Worm (Caenorhabditis elegans) whole organism, mixed stage, embryonic: ENCODE data around the gene F35C8.5.

Source experiments
- M03D4.4 ChIP-seq: sonication (generic microtip); optimal IDR thresholded peaks from 2 replicates; lab custom pipeline; 2017; ENCODE audit warnings: mild to moderate bottlenecking, missing genetic modification characterization, missing compliant biosample characterization
- bed-3 ChIP-seq: fragments of 200-800 bp; sonication (Bioruptor generic); optimal IDR thresholded peaks from 3 replicates; lab custom pipeline; 2018; ENCODE audit warnings: mild to moderate bottlenecking, missing genetic modification characterization, moderate library complexity, missing compliant biosample characterization
- blmp-1 ChIP-seq: fragments of 150-350 bp; optimal IDR thresholded peaks from 2 replicates; lab custom pipeline; 2014; ENCODE audit warnings: missing biosample characterization, missing genetic modification characterization
- ceh-39 ChIP-seq: fragments of 150-350 bp; optimal IDR thresholded peaks from 2 replicates; lab custom pipeline; 2014; ENCODE audit warnings: missing biosample characterization, missing genetic modification characterization
- ceh-43 ChIP-seq: fragments of 200-800 bp; sonication (Bioruptor generic); optimal IDR thresholded peaks from 2 replicates; lab custom pipeline; 2018; ENCODE audit warnings: mild to moderate bottlenecking, missing genetic modification characterization, moderate library complexity, missing compliant biosample characterization
- ceh-83 ChIP-seq: fragments of 200-800 bp; sonication (Bioruptor generic); optimal IDR thresholded peaks from 2 replicates; lab custom pipeline; 2018; ENCODE audit warnings: mild to moderate bottlenecking, missing genetic modification characterization, missing compliant biosample characterization
- ces-1 ChIP-seq: fragments of 150-350 bp; optimal IDR thresholded peaks from 2 replicates; lab custom pipeline; 2014; ENCODE audit warnings: missing biosample characterization, missing genetic modification reagents, missing genetic modification characterization
- cnd-1 ChIP-seq: fragments of 200-800 bp; sonication (Bioruptor generic); optimal IDR thresholded peaks from 2 replicates; lab custom pipeline; 2018; ENCODE audit warnings: mild to moderate bottlenecking, missing genetic modification characterization, missing compliant biosample characterization
- drap-1 ChIP-seq: fragments of 200-800 bp; sonication (Bioruptor generic); optimal IDR thresholded peaks from 3 replicates; lab custom pipeline; 2018; ENCODE audit warnings: mild to moderate bottlenecking, missing genetic modification characterization, missing compliant biosample characterization
- elt-3 ChIP-seq: fragments of 150-350 bp; optimal IDR thresholded peaks from 2 replicates; lab custom pipeline; 2014; ENCODE audit warnings: missing biosample characterization, missing genetic modification characterization
- flh-1 ChIP-seq: fragments of 200-800 bp; sonication (Bioruptor generic); optimal IDR thresholded peaks from 2 replicates; lab custom pipeline; 2018; ENCODE audit warnings: mild to moderate bottlenecking, missing genetic modification characterization, moderate library complexity, missing compliant biosample characterization
- ham-2 ChIP-seq: fragments of 200-800 bp; sonication (Bioruptor generic); optimal IDR thresholded peaks from 2 replicates; lab custom pipeline; 2018; ENCODE audit warnings: mild to moderate bottlenecking, missing genetic modification characterization, missing compliant biosample characterization
- hlh-1 ChIP-seq: fragments of 150-350 bp; optimal IDR thresholded peaks from 2 replicates; lab custom pipeline; 2014; ENCODE audit warnings: missing biosample characterization, missing genetic modification reagents, missing genetic modification characterization
- lin-13 ChIP-seq: fragments of 150-350 bp; optimal IDR thresholded peaks from 2 replicates; lab custom pipeline; 2014; ENCODE audit warnings: missing biosample characterization, missing genetic modification characterization
- lin-32 ChIP-seq: fragments of 200-800 bp; sonication (Bioruptor generic); optimal IDR thresholded peaks from 2 replicates; lab custom pipeline; 2018; ENCODE audit warnings: mild to moderate bottlenecking, missing genetic modification characterization, missing compliant biosample characterization
- lsy-2 ChIP-seq: fragments of 150-350 bp; optimal IDR thresholded peaks from 2 replicates; lab custom pipeline; 2014; ENCODE audit warnings: missing biosample characterization, missing genetic modification characterization
- mab-5 ChIP-seq: fragments of 150-350 bp; optimal IDR thresholded peaks from 2 replicates; lab custom pipeline; 2014; ENCODE audit warnings: missing biosample characterization, missing genetic modification characterization
- mep-1 ChIP-seq: fragments of 150-350 bp; optimal IDR thresholded peaks from 2 replicates; lab custom pipeline; 2017; ENCODE audit warnings: missing biosample characterization, missing genetic modification reagents, missing genetic modification characterization, inconsistent platforms
- mls-2 ChIP-seq: sonication (generic microtip); optimal IDR thresholded peaks from 2 replicates; lab custom pipeline; 2016; ENCODE audit warnings: mild to moderate bottlenecking, missing genetic modification characterization, moderate library complexity, missing compliant biosample characterization
- nhr-12 ChIP-seq: fragments of 150-350 bp; optimal IDR thresholded peaks from 2 replicates; lab custom pipeline; 2014; ENCODE audit warnings: missing biosample characterization, missing genetic modification characterization
- nhr-2 ChIP-seq: fragments of 150-350 bp; optimal IDR thresholded peaks from 2 replicates; lab custom pipeline; 2014; ENCODE audit warnings: missing biosample characterization, missing genetic modification characterization
- nhr-237 ChIP-seq: fragments of 150-350 bp; optimal IDR thresholded peaks from 2 replicates; lab custom pipeline; 2014; ENCODE audit warnings: missing biosample characterization, missing genetic modification characterization
- nhr-76 ChIP-seq: sonication (generic microtip); optimal IDR thresholded peaks from 2 replicates; lab custom pipeline; 2017; ENCODE audit warnings: missing biosample characterization, missing genetic modification characterization
- pha-4 ChIP-seq: fragments of 150-350 bp; optimal IDR thresholded peaks from 2 replicates; lab custom pipeline; 2018; ENCODE audit warnings: missing biosample characterization, missing genetic modification reagents, missing genetic modification characterization
- sem-2 ChIP-seq: fragments of 200-800 bp; sonication (Bioruptor generic); optimal IDR thresholded peaks from 2 replicates; lab custom pipeline; 2018; ENCODE audit warnings: mild to moderate bottlenecking, missing genetic modification characterization, missing compliant biosample characterization
- sptf-1 ChIP-seq: sonication (generic microtip); optimal IDR thresholded peaks from 2 replicates; lab custom pipeline; 2017; ENCODE audit warnings: mild to moderate bottlenecking, missing genetic modification characterization, moderate library complexity, missing compliant biosample characterization
- tbx-8 ChIP-seq: fragments of 200-800 bp; sonication (Bioruptor generic); optimal IDR thresholded peaks from 2 replicates; lab custom pipeline; 2018; ENCODE audit warnings: mild to moderate bottlenecking, missing genetic modification characterization, moderate library complexity, missing compliant biosample characterization
- unc-120 ChIP-seq: sonication (generic microtip); optimal IDR thresholded peaks from 2 replicates; lab custom pipeline; 2017; ENCODE audit warnings: missing genetic modification characterization, missing compliant biosample characterization; ENCODE audit not compliant: poor library complexity, severe bottlenecking
- unc-39 ChIP-seq: fragments of 150-350 bp; optimal IDR thresholded peaks from 2 replicates; lab custom pipeline; 2014; ENCODE audit warnings: missing biosample characterization, missing genetic modification characterization
- unc-62 ChIP-seq: fragments of 150-350 bp; optimal IDR thresholded peaks from 2 replicates; lab custom pipeline; 2014; ENCODE audit warnings: missing biosample characterization, missing genetic modification reagents, missing genetic modification characterization
- zip-8 ChIP-seq: fragments of 150-350 bp; optimal IDR thresholded peaks from 2 replicates; lab custom pipeline; 2014; ENCODE audit warnings: missing biosample characterization, missing genetic modification characterization
- ztf-11 ChIP-seq: fragments of 150-350 bp; optimal IDR thresholded peaks from 2 replicates; lab custom pipeline; 2014; ENCODE audit warnings: missing biosample characterization, missing genetic modification characterization

F35C8.5 gene

ce11 chrX:5347856-5348255, 17.8 kb upstream of the F35C8.5 start:
- TF ChIP-seq mls-2: no peak
- TF ChIP-seq sem-2 (GFP tag; lab: Kevin White, UChicago): no peak
- no peak for TF ChIP-seq mep-1 (tag; lab: Kevin White, UChicago)
- no peak for TF ChIP-seq unc-120
- TF ChIP-seq lin-32 (GFP tag; lab: Kevin White, UChicago): no peak
- TF ChIP-seq elt-3 (tag; lab: Kevin White, UChicago): no peak
- no peak for TF ChIP-seq bed-3 (GFP tag; lab: Kevin White, UChicago)
- TF ChIP-seq nhr-2: no peak
- TF ChIP-seq pha-4 (tag; lab: Kevin White, UChicago): no peak
- no peak for TF ChIP-seq ceh-39 (tag; lab: Kevin White, UChicago)
- TF ChIP-seq ztf-11 (tag; lab: Kevin White, UChicago): no peak
- TF ChIP-seq ceh-83: no peak
- no peak for TF ChIP-seq tbx-8 (GFP tag; lab: Kevin White, UChicago)
- no peak for TF ChIP-seq lsy-2 (tag; lab: Kevin White, UChicago)

- TF ChIP-seq unc-39 (no peak), zip-8 (tag; lab: Kevin White, UChicago) (no peak), drap-1 (no peak), ztf-11 (tag; lab: Kevin White, UChicago) (no peak), tbx-8 (GFP tag; lab: Kevin White, UChicago) (no peak), cnd-1 (tag; lab: Kevin White, UChicago) (no peak), lin-13 (tag; lab: Kevin White, UChicago) (no peak), sptf-1 (tag; lab: Kevin White, UChicago) (no peak), bed-3 (GFP tag; lab: Kevin White, UChicago) (no peak), nhr-237 (tag; lab: Kevin White, UChicago) (no peak), ceh-39 (tag; lab: Kevin White, UChicago) (no peak), hlh-1 (no peak), nhr-76 (tag; lab: Kevin White, UChicago) (no peak), pha-4 (tag; lab: Kevin White, UChicago) (no peak), flh-1 (no peak), mep-1 (tag; lab: Kevin White, UChicago) (no peak), unc-62 (GFP tag; lab: Kevin White, UChicago) (no peak), nhr-2 (no peak), blmp-1 (tag; lab: Kevin White, UChicago) (no peak)
Measured at ce11 chrX:5348529-5349148, 17.0 kb upstream of the F35C8.5 start, which contains the start of gene syx-3. TSS of gene syx-3 (plus strand) at chrX:5349098.

ce11 chrX:5354022-5354876, 11.4 kb upstream of the F35C8.5 start, which contains the start of gene pfn-2:
TSS of gene pfn-2 (minus strand) at chrX:5354072.
- no peak for TF ChIP-seq lsy-2 (tag; lab: Kevin White, UChicago)
- peak; percentile 75 for TF ChIP-seq mls-2
- TF ChIP-seq nhr-2: no peak
- peak; percentile 57 for TF ChIP-seq cnd-1 (tag; lab: Kevin White, UChicago)
- peak; percentile 18 for TF ChIP-seq drap-1
- TF ChIP-seq M03D4.4 (tag; lab: Kevin White, UChicago): peak; percentile 68
- peak; percentile 44 for TF ChIP-seq ham-2
- TF ChIP-seq sptf-1 (tag; lab: Kevin White, UChicago): peak; percentile 74
- peak; percentile 42 for TF ChIP-seq sem-2 (GFP tag; lab: Kevin White, UChicago)
- TF ChIP-seq nhr-237 (tag; lab: Kevin White, UChicago): no peak
- TF ChIP-seq tbx-8 (GFP tag; lab: Kevin White, UChicago): no peak
- no peak for TF ChIP-seq ces-1
- TF ChIP-seq lin-32 (GFP tag; lab: Kevin White, UChicago): peak; percentile 33
- no peak for TF ChIP-seq pha-4 (tag; lab: Kevin White, UChicago)
- no peak for TF ChIP-seq ceh-43 (GFP tag; lab: Kevin White, UChicago)
- TF ChIP-seq, all 35 proteins: peak for 8

- TF ChIP-seq blmp-1 (tag; lab: Kevin White, UChicago) (no peak), ces-1 (no peak), lin-13 (tag; lab: Kevin White, UChicago) (no peak), lin-32 (GFP tag; lab: Kevin White, UChicago) (no peak), mab-5 (tag; lab: Kevin White, UChicago) (no peak), ztf-11 (tag; lab: Kevin White, UChicago) (no peak), sem-2 (GFP tag; lab: Kevin White, UChicago) (no peak), ceh-39 (tag; lab: Kevin White, UChicago) (no peak), ceh-83 (no peak), nhr-76 (tag; lab: Kevin White, UChicago) (no peak), ceh-43 (GFP tag; lab: Kevin White, UChicago) (no peak), ham-2 (no peak), nhr-12 (tag; lab: Kevin White, UChicago) (no peak), bed-3 (GFP tag; lab: Kevin White, UChicago) (no peak), unc-39 (no peak), elt-3 (tag; lab: Kevin White, UChicago) (no peak), M03D4.4 (tag; lab: Kevin White, UChicago) (no peak), pha-4 (tag; lab: Kevin White, UChicago) (no peak)
Measured at ce11 chrX:5355253-5355652, 10.4 kb upstream of the F35C8.5 start.
